Worm (Caenorhabditis elegans): ENCODE results near the gene F53A2.3.
"Not testable (repeated sequence)": the region's sequence is repeated elsewhere in the genome, so short reads cannot be mapped to it uniquely, and the experiment has no call there.

The F53A2.3 gene

DNA sequence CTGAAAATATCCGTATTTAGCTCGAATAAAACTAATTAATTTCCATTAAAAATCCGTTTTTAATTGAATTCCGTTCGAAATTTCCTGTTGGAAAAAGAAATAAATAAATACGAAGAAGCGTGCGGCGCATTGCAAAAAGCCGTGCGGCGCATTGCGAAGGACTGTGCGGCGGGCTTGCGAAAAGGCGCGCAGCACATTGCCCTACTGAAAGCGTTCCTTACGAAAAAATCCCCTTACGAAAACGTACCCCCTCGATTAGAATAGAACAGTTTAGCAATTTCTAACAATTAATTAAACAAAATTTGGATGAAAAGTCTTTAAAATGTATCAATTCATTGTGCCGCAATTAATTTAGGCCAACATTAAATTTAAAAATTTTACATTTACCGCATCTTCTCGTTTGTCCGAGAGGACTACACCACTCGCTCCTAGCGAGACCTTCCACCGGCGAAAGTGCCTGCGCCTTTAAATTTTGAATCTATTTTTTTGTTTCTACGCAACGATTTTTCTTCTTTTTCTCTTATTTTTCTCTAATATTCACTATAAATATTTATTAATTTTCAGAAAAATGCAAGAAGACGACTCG lies 43.2 kb downstream of the F53A2.3 start, which contains the start of gene npp-18 (continued):
- TF ChIP-seq dpl-1 (GFP tag; optimal IDR thresholded peaks at IDR 0.05) (peak; percentile 15), let-526 (GFP tag; IDR thresholded peaks at IDR 0.05) (0 out of 2 replicates have a peak, but pooled peaks have one; percentile 31), snpc-3.4 (tag; optimal IDR thresholded peaks at IDR 0.05) (peak; percentile 1), ztf-25 (GFP tag; IDR thresholded peaks at IDR 0.05) (peak; percentile 75; the same call in 1 of the 2 replicates), egl-18 (GFP tag; IDR thresholded peaks at IDR 0.05) (0 out of 2 replicates have a peak, but pooled peaks have one; percentile 30), Y53G8AR.9 (GFP tag; conservative IDR thresholded peaks at IDR 0.05) (peak; percentile 88), lin-35 (GFP tag; optimal IDR thresholded peaks at IDR 0.05) (peak in 1 of 3 experiments; percentile 81), let-607 (tag; optimal IDR thresholded peaks at IDR 0.05) (peak in 1 of 2 experiments; percentile 10), lin-26 (GFP tag; IDR thresholded peaks at IDR 0.05) (peak; percentile 65), D2030.7 (GFP tag; IDR thresholded peaks at IDR 0.05) (peak; percentile 44)

DNA sequence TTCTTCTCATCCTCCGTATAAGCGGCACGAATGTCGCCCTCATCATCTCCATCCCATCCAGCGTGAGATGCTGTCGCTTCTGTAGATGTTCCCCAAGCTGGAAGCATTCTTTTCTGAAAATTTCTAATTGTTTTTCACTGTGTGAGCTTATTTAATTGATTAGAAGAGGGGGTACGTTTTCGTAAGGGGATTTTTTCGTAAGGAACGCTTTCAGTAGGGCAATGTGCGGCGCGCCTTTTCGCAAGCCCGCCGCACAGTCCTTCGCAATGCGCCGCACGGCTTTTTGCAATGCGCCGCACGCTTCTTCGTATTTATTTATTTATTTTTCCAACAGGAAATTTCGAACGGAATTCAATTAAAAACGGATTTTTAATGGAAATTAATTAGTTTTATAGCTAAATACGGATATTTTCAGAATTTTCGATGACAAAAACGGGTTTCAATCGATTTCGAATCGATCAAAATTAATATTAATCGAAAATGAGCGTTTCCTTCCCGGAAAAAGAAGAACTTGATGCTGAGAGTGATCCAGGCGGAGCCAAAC lies 46.5 kb downstream of the F53A2.3 start, which contains the start of gene set-25:
set-25 (minus strand) TSS at position 120 of the 544 bp plus-strand sequence.
- TF ChIP-seq egl-44 (GFP tag; IDR thresholded peaks at IDR 0.05) (peak; percentile 27; the same call in 1 of the 2 replicates), rpc-1 (optimal IDR thresholded peaks at IDR 0.05) (peak; percentile 28), cebp-1 (tag; optimal IDR thresholded peaks at IDR 0.05) (peak; percentile 4), attf-5 (GFP tag; optimal IDR thresholded peaks at IDR 0.05) (peak; percentile 52), ceh-100 (GFP tag; IDR thresholded peaks at IDR 0.05) (peak; percentile 58; the same call in 1 of the 2 replicates), C06A6.2 (GFP tag; conservative IDR thresholded peaks at IDR 0.05) (peak; percentile 93), dox-1 (GFP tag; IDR thresholded peaks at IDR 0.05) (peak; percentile 68), mcd-1 (GFP tag; IDR thresholded peaks at IDR 0.05) (peak; percentile 63), hmg-1.2 (GFP tag; IDR thresholded peaks at IDR 0.05) (0 out of 2 replicates have a peak, but pooled peaks have one; percentile 17)
- TF ChIP-seq rpc-1 (tag; optimal IDR thresholded peaks at IDR 0.05); cebp-1 (GFP tag; IDR thresholded peaks at IDR 0.05): not testable (repeated sequence)

Measured in whole organism, young adult.